Fruit fly (Drosophila melanogaster): ENCODE data around the gene fru.

dm6 chr3R:18468608-18469007 lies 76.8 kb downstream of the fru start:
- TF ChIP-seq CTCF (optimal IDR thresholded peaks at IDR 0.05) (no peak), CG8478 (optimal IDR thresholded peaks at IDR 0.05) (no peak)
